Worm (Caenorhabditis elegans) whole organism, mixed stage, embryonic: ENCODE results near the gene col-80.

Experiments used
- lin-13 ChIP-seq: fragments of 150-350 bp; optimal IDR thresholded peaks from 2 replicates; lab custom pipeline; 2014; ENCODE audit warnings: missing biosample characterization, missing genetic modification characterization
- unc-39 ChIP-seq: fragments of 150-350 bp; optimal IDR thresholded peaks from 2 replicates; lab custom pipeline; 2014; ENCODE audit warnings: missing biosample characterization, missing genetic modification characterization
- ztf-11 ChIP-seq: fragments of 150-350 bp; optimal IDR thresholded peaks from 2 replicates; lab custom pipeline; 2014; ENCODE audit warnings: missing biosample characterization, missing genetic modification characterization

DNA sequence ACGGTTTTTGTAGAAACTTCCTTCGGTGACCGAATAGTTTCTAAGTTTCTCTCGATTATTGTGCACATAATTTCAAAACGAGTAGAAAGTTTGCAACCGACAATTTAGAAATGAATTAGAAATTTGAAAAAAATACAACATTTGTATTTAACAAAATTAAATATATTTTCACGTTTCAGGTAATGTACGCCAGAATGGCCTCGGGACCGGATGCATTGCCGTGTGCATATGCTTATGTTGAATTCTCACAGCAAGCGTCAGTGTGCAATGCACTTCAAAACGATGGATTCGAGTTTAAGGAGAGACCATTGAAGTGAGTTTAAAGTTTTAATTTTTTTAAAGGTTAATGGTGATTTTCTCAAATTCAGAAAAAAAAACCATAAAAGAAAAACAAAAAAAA is 46.1 kb upstream of the col-80 start, which contains the start of gene marc-2:
- TF ChIP-seq lin-13 (tag; lab: Kevin White, UChicago) (no peak), ztf-11 (tag; lab: Kevin White, UChicago) (no peak), unc-39 (tag; lab: Kevin White, UChicago) (no peak)
